Fruit fly (Drosophila melanogaster) whole organism, embryonic: ENCODE data around the gene Cyp6d4.

ENCODE experiments used
- CG10462 ChIP-seq: fragments of 200-800 bp; sonication (Bioruptor generic); optimal IDR thresholded peaks from 2 replicates; lab custom pipeline; 2016; ENCODE audit warnings: missing biosample characterization, missing genetic modification characterization
- CG8944 ChIP-seq: fragments of 200-800 bp; sonication (Bioruptor generic); optimal IDR thresholded peaks from 3 replicates; lab custom pipeline; 2016; ENCODE audit warnings: missing biosample characterization, missing genetic modification characterization
- exex ChIP-seq: fragments of 200-800 bp; sonication (Bioruptor generic); optimal IDR thresholded peaks from 4 replicates; lab custom pipeline; 2018; ENCODE audit warnings: missing biosample characterization, mild to moderate bottlenecking, missing genetic modification characterization, moderate library complexity

- no peak for TF ChIP-seq exex (tag; lab: Kevin White, UChicago)
- no peak for TF ChIP-seq CG10462
- no peak for TF ChIP-seq CG8944 (GFP tag; lab: Kevin White, UChicago)
Observed at dm6 chr3R:22745432-22745831, 47.3 kb downstream of the Cyp6d4 start, which contains the start of the genes vret and HP1c.
